Fruit fly (Drosophila melanogaster): ENCODE data around the gene CG32262.
A peak's percentile ranks its signal among the peaks of the same experiment; 100 is the strongest.

Gene CG32262

dm6 chr3L:3788790-3789421, 21.1 kb downstream of the CG32262 start (continued):
- TF ChIP-seq lab (GFP tag; optimal IDR thresholded peaks at IDR 0.05) (no peak), CG6854 (GFP tag; optimal IDR thresholded peaks at IDR 0.05) (peak; percentile 83), sens (GFP tag) (peak; percentile 28), ash1 (GFP tag; optimal IDR thresholded peaks at IDR 0.05) (no peak), CG8388 (GFP tag; optimal IDR thresholded peaks at IDR 0.05) (peak; percentile 42), Pdp1 (GFP tag; optimal IDR thresholded peaks at IDR 0.05) (no peak), seq (GFP tag; IDR thresholded peaks at IDR 0.05) (no peak), fd64A (GFP tag; optimal IDR thresholded peaks at IDR 0.05) (no peak), CG4424 (GFP tag; optimal IDR thresholded peaks at IDR 0.05) (no peak), Fer3 (tag; optimal IDR thresholded peaks at IDR 0.05) (peak; percentile 7), Ets65A (GFP tag) (no peak), br (optimal IDR thresholded peaks at IDR 0.05) (no peak), CG3838 (GFP tag; optimal IDR thresholded peaks at IDR 0.05) (no peak), CG5180 (GFP tag; optimal IDR thresholded peaks at IDR 0.05) (no peak), E2f2 (GFP tag; IDR thresholded peaks at IDR 0.05) (peak; percentile 34), psq (GFP tag; optimal IDR thresholded peaks at IDR 0.05) (no peak), unc-4 (GFP tag; IDR thresholded peaks at IDR 0.05; ENCODE audit: partially characterized antibody) (peak; percentile 54), CG5245 (GFP tag; optimal IDR thresholded peaks at IDR 0.05) (no peak), CG6175 (GFP tag; IDR thresholded peaks at IDR 0.05) (no peak), Optix (GFP tag; IDR thresholded peaks at IDR 0.05) (no peak; the same call in 2 of the 3 replicates), CG16863 (GFP tag; optimal IDR thresholded peaks at IDR 0.05) (no peak), dati (GFP tag; IDR thresholded peaks at IDR 0.05) (no peak), Spps (tag; optimal IDR thresholded peaks at IDR 0.05) (no peak), Rfx (GFP tag; IDR thresholded peaks at IDR 0.05) (peak; percentile 12; the same call in 1 of the 2 replicates), Bteb2 (GFP tag; optimal IDR thresholded peaks at IDR 0.05) (no peak), Hmr (GFP tag; optimal IDR thresholded peaks at IDR 0.05) (peak; percentile 36), nom (GFP tag; optimal IDR thresholded peaks at IDR 0.05) (no peak), CG13775 (GFP tag; optimal IDR thresholded peaks at IDR 0.05) (peak; percentile 16), Doc3 (GFP tag; IDR thresholded peaks at IDR 0.05; ENCODE audit: partially characterized antibody) (no peak), CG15601 (tag; optimal IDR thresholded peaks at IDR 0.05) (peak; percentile 38), Dad (GFP tag; optimal IDR thresholded peaks at IDR 0.05) (no peak), org-1 (GFP tag; optimal IDR thresholded peaks at IDR 0.05) (no peak), rib (GFP tag; IDR thresholded peaks at IDR 0.05) (no peak), CG12744 (GFP tag; optimal IDR thresholded peaks at IDR 0.05) (no peak), Opbp (GFP tag; IDR thresholded peaks at IDR 0.05; ENCODE audit: partially characterized antibody) (peak; percentile 79), CG18619 (GFP tag; optimal IDR thresholded peaks at IDR 0.05) (no peak), caup (GFP tag; optimal IDR thresholded peaks at IDR 0.05; ENCODE audit: severe bottlenecking) (no peak), twi (tag; optimal IDR thresholded peaks at IDR 0.05) (no peak), Mad (GFP tag; optimal IDR thresholded peaks at IDR 0.05) (no peak), knrl (GFP tag; IDR thresholded peaks at IDR 0.05; ENCODE audit: partially characterized antibody) (peak; percentile 79), Myb (GFP tag; optimal IDR thresholded peaks at IDR 0.05) (no peak), CG18011 (GFP tag; optimal IDR thresholded peaks at IDR 0.05) (no peak), al (GFP tag; IDR thresholded peaks at IDR 0.05) (peak; percentile 19; the same call in 1 of the 2 replicates), disco-r (GFP tag; optimal IDR thresholded peaks at IDR 0.05) (no peak), Sry-δ (GFP tag; optimal IDR thresholded peaks at IDR 0.05) (no peak), CG2712 (tag; optimal IDR thresholded peaks at IDR 0.05) (peak; percentile 70), Sox102F (GFP tag; optimal IDR thresholded peaks at IDR 0.05) (peak; percentile 23), kah (GFP tag; optimal IDR thresholded peaks at IDR 0.05) (peak; percentile 0), CG6791 (GFP tag; IDR thresholded peaks at IDR 0.05; ENCODE audit: partially characterized antibody) (peak; percentile 70), bigmax (GFP tag; optimal IDR thresholded peaks at IDR 0.05) (no peak)
